Fruit fly (Drosophila melanogaster): Measurements from ENCODE around the gene Ost48.

Gene Ost48

dm6 chrX:9134922-9135453 lies 23.3 kb downstream of the Ost48 start, which contains the start of gene fend (continued):
- TF ChIP-seq otp (GFP tag; IDR thresholded peaks at IDR 0.05), result no peak
- no peak for TF ChIP-seq Doc3 (GFP tag; IDR thresholded peaks at IDR 0.05; ENCODE audit: partially characterized antibody)
- TF ChIP-seq HLH54F (GFP tag; optimal IDR thresholded peaks at IDR 0.05), result no peak
- no peak for TF ChIP-seq pb (GFP tag; optimal IDR thresholded peaks at IDR 0.05)
- TF ChIP-seq br (optimal IDR thresholded peaks at IDR 0.05), result no peak
- TF ChIP-seq CG11398 (GFP tag; optimal IDR thresholded peaks at IDR 0.05), result no peak
- no peak for TF ChIP-seq Abd-B (GFP tag; optimal IDR thresholded peaks at IDR 0.05)
- no peak for TF ChIP-seq CG4328 (GFP tag; optimal IDR thresholded peaks at IDR 0.05)
- TF ChIP-seq CG12219 (GFP tag; optimal IDR thresholded peaks at IDR 0.05), result no peak
- TF ChIP-seq schlank (tag; optimal IDR thresholded peaks at IDR 0.05), result no peak
- no peak for TF ChIP-seq CG7357 (GFP tag; IDR thresholded peaks at IDR 0.05)
- TF ChIP-seq CG16779 (GFP tag; IDR thresholded peaks at IDR 0.05), result no peak

- TF ChIP-seq lov (optimal IDR thresholded peaks at IDR 0.05) (no peak), lov (GFP tag; IDR thresholded peaks at IDR 0.05) (no peak), ase (GFP tag; IDR thresholded peaks at IDR 0.05) (no peak), luna (GFP tag; optimal IDR thresholded peaks at IDR 0.05) (no peak), sr (GFP tag; IDR thresholded peaks at IDR 0.05) (peak; percentile 49; the same call in 1 of the 3 replicates), CG3065 (GFP tag; optimal IDR thresholded peaks at IDR 0.05) (peak; percentile 23), CG4360 (GFP tag; IDR thresholded peaks at IDR 0.05) (peak; percentile 87), GATAe (GFP tag; conservative IDR thresholded peaks at IDR 0.05) (no peak), amos (GFP tag; IDR thresholded peaks at IDR 0.05; ENCODE audit: partially characterized antibody) (no peak), CG12071 (GFP tag; optimal IDR thresholded peaks at IDR 0.05) (no peak), Lpt (GFP tag; optimal IDR thresholded peaks at IDR 0.05) (no peak), CG6813 (GFP tag; optimal IDR thresholded peaks at IDR 0.05) (no peak), CG2678 (tag; optimal IDR thresholded peaks at IDR 0.05) (no peak), Sox102F (GFP tag; optimal IDR thresholded peaks at IDR 0.05) (no peak), cg (GFP tag; optimal IDR thresholded peaks at IDR 0.05) (peak; percentile 25), sug (tag; optimal IDR thresholded peaks at IDR 0.05) (no peak), gcm (GFP tag; optimal IDR thresholded peaks at IDR 0.05) (no peak), nom (GFP tag; optimal IDR thresholded peaks at IDR 0.05) (peak; percentile 53), CG8388 (GFP tag; optimal IDR thresholded peaks at IDR 0.05) (peak; percentile 56), CG10959 (GFP tag; IDR thresholded peaks at IDR 0.05) (no peak), unpg (GFP tag; optimal IDR thresholded peaks at IDR 0.05) (no peak), esg (GFP tag; conservative IDR thresholded peaks at IDR 0.05) (no peak), Eip74EF (GFP tag; optimal IDR thresholded peaks at IDR 0.05) (no peak), CG8281 (tag; optimal IDR thresholded peaks at IDR 0.05) (no peak), CG8290 (GFP tag; optimal IDR thresholded peaks at IDR 0.05) (no peak), CG8290 (tag; optimal IDR thresholded peaks at IDR 0.05) (no peak)
Measured at dm6 chrX:9134241-9134849, 24.0 kb downstream of the Ost48 start.

DNA sequence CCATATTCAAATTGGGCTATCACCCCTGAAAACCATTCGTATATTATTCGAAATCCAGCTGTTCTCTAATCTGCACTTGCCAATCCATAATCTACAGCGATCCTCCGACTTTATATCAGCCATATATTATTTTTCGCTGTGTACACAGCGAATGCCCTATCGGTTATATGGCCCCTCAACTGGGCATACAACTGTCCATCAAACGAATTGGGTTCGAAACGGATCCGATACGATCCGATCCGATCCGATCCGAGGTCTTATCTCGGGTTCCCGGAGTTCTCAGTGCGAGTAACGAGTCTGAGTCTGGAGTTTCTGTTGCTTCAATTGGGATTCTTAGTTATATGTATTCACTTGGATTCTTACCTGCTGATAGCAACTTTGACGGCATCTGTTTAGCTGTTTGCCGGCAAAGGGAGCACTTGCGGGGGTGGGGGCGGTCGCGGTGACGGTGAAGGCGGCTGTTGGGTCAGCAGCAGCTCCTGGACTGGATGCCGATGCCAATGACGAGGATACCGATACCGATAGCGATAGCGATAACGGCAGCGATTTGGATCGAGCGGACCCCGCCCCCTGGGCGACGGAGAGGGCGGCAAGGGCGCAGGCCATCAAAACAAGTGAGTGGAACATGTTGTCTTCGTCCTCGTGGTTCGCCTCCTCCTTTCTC lies 24.6 kb downstream of the Ost48 start:
- no peak for TF ChIP-seq Dbx (GFP tag; IDR thresholded peaks at IDR 0.05)
- TF ChIP-seq CG4360 (GFP tag; IDR thresholded peaks at IDR 0.05), result no peak
- peak in 1 of 2 experiments; percentile 12 for TF ChIP-seq Pdp1 (GFP tag; optimal IDR thresholded peaks at IDR 0.05)
- TF ChIP-seq gfzf (GFP tag; optimal IDR thresholded peaks at IDR 0.05), result no peak
- peak; percentile 8 for TF ChIP-seq CG1603 (tag; optimal IDR thresholded peaks at IDR 0.05)
- peak; percentile 61 for TF ChIP-seq Deaf1 (tag; optimal IDR thresholded peaks at IDR 0.05)
- TF ChIP-seq Myb (GFP tag; optimal IDR thresholded peaks at IDR 0.05), result no peak
- TF ChIP-seq CG13894 (tag; optimal IDR thresholded peaks at IDR 0.05), result peak; percentile 37
- TF ChIP-seq crol (GFP tag; IDR thresholded peaks at IDR 0.05), result peak; percentile 17; the same call in 1 of the 2 replicates
- peak; percentile 37 for TF ChIP-seq sens (GFP tag)
- peak; percentile 53 for TF ChIP-seq zf30C (GFP tag; optimal IDR thresholded peaks at IDR 0.05)
- TF ChIP-seq kni (GFP tag; optimal IDR thresholded peaks at IDR 0.05), result peak; percentile 57
